Worm (Caenorhabditis elegans): Measurements from ENCODE around the gene F56D6.11.
"Not testable (repeated sequence)": the region's sequence is repeated elsewhere in the genome, so short reads cannot be mapped to it uniquely, and the experiment has no call there.

F56D6.11 gene

ce11 chrIV:3906393-3906792 is at the start of gene F56D6.11:
TSS of gene F56D6.11 (minus strand) at chrIV:3906493.
- no peak for TF ChIP-seq unc-39 (tag; optimal IDR thresholded peaks at IDR 0.05)
- no peak for TF ChIP-seq ham-2 (GFP tag; optimal IDR thresholded peaks at IDR 0.05)
- TF ChIP-seq drap-1 (GFP tag; optimal IDR thresholded peaks at IDR 0.05), result no peak
- no peak for TF ChIP-seq ceh-39 (tag; optimal IDR thresholded peaks at IDR 0.05)
- TF ChIP-seq zip-8 (tag; optimal IDR thresholded peaks at IDR 0.05), result no peak

ce11 chrIV:3944459-3944858 is 38.2 kb upstream of the F56D6.11 start, which contains the start of gene clec-72:
TSS of gene clec-72 (plus strand) at chrIV:3944816.
- TF ChIP-seq snpc-4 (tag; optimal IDR thresholded peaks at IDR 0.05), result no peak
- TF ChIP-seq unc-62 (GFP tag; optimal IDR thresholded peaks at IDR 0.05), result no peak

ce11 chrIV:3943003-3943402 is 36.7 kb upstream of the F56D6.11 start, which contains the start of gene Y46C8AL.11:
TSS of gene Y46C8AL.11 (plus strand) at chrIV:3943303.
- no peak for TF ChIP-seq M03D4.4 (tag; optimal IDR thresholded peaks at IDR 0.05)
- TF ChIP-seq zip-8 (tag; optimal IDR thresholded peaks at IDR 0.05), result no peak
- no peak for TF ChIP-seq nhr-28 (tag; optimal IDR thresholded peaks at IDR 0.05)
- no peak for TF ChIP-seq ceh-83 (GFP tag; optimal IDR thresholded peaks at IDR 0.05)
- no peak for TF ChIP-seq ces-1 (GFP tag; optimal IDR thresholded peaks at IDR 0.05)
- TF ChIP-seq nhr-12 (tag; optimal IDR thresholded peaks at IDR 0.05), result no peak
- no peak for TF ChIP-seq drap-1 (GFP tag; optimal IDR thresholded peaks at IDR 0.05)
- TF ChIP-seq blmp-1 (tag; optimal IDR thresholded peaks at IDR 0.05), result no peak

ce11 chrIV:3941658-3942328 is 35.5 kb upstream of the F56D6.11 start, which contains the start of gene clec-174:
TSS of gene clec-174 (minus strand) at chrIV:3941708.
- no peak for TF ChIP-seq ham-2 (GFP tag; optimal IDR thresholded peaks at IDR 0.05)

- TF ChIP-seq mep-1 (tag; optimal IDR thresholded peaks at IDR 0.05), result no peak
- TF ChIP-seq drap-1 (GFP tag; optimal IDR thresholded peaks at IDR 0.05), result no peak
- TF ChIP-seq unc-120 (tag; optimal IDR thresholded peaks at IDR 0.05; ENCODE audit: poor library complexity, severe bottlenecking), result no peak
- no peak for TF ChIP-seq ceh-83 (GFP tag; optimal IDR thresholded peaks at IDR 0.05)
- no peak for TF ChIP-seq ces-1 (GFP tag; optimal IDR thresholded peaks at IDR 0.05)
- TF ChIP-seq unc-62 (GFP tag; optimal IDR thresholded peaks at IDR 0.05), result no peak
- no peak for TF ChIP-seq nhr-237 (tag; optimal IDR thresholded peaks at IDR 0.05)
- no peak for TF ChIP-seq elt-1 (tag; optimal IDR thresholded peaks at IDR 0.05; ENCODE audit: borderline replicate concordance, insufficient read depth)
- TF ChIP-seq zip-8 (tag; optimal IDR thresholded peaks at IDR 0.05), result no peak
- no peak for TF ChIP-seq ceh-43 (GFP tag; optimal IDR thresholded peaks at IDR 0.05)
- TF ChIP-seq mab-5 (tag; optimal IDR thresholded peaks at IDR 0.05), result no peak
- TF ChIP-seq M03D4.4 (tag; optimal IDR thresholded peaks at IDR 0.05), result no peak
- TF ChIP-seq ceh-39 (tag; optimal IDR thresholded peaks at IDR 0.05), result no peak
- TF ChIP-seq sptf-1 (tag; optimal IDR thresholded peaks at IDR 0.05), result no peak
- no peak for TF ChIP-seq lin-32 (GFP tag; optimal IDR thresholded peaks at IDR 0.05)
- no peak for TF ChIP-seq snpc-4 (tag; optimal IDR thresholded peaks at IDR 0.05)
- TF ChIP-seq lin-13 (tag; optimal IDR thresholded peaks at IDR 0.05), result no peak
- TF ChIP-seq blmp-1 (tag; optimal IDR thresholded peaks at IDR 0.05), result no peak
- no peak for TF ChIP-seq mls-2 (tag; optimal IDR thresholded peaks at IDR 0.05)
Observed at ce11 chrIV:3937097-3937496, 30.8 kb upstream of the F56D6.11 start, which contains the start of gene clec-71. TSS of gene clec-71 (plus strand) at chrIV:3937458.

DNA sequence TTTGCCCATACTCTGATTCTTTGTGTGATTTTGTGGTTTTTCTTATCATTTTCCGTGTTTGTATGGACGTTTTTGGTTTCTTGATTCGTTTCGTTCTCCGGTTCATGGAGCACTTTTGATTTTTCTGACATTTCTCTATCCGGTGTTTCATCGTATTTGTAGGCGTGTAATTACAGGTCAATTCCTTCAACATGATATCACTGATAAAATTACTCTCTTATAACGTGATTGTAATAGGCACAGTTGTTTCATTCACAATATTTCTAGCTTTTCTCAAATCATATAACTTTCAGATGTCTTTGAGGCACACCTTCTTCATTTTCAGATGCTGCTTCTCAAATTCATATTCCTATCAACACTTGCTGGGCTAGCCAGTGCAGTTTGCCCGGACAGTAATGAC is 26.1 kb upstream of the F56D6.11 start, which contains the start of gene clec-70:
clec-70 (plus strand) TSS at position 301 of the 400 bp plus-strand sequence.
- not testable (repeated sequence) for TF ChIP-seq elt-3 (tag; optimal IDR thresholded peaks at IDR 0.05); drap-1 (GFP tag; optimal IDR thresholded peaks at IDR 0.05); lsy-2 (tag; optimal IDR thresholded peaks at IDR 0.05)

DNA sequence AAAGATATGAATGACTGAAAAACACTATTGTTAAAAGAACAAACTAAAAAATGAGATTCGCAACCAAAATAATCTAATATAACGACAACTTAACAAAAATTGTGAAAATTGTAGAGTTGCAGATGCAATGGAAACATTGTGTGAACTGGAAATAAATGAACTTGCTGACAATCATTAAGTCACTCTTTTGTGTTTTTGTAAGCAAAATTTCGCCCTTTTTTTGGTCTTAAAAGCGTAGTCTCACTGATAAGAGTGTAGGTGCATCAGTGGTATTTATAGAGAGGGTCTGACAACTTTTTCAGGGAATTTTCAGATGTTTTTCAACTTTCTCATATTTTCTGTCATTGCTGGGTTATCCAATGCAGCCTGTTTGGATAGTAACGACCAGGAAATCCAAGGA is 19.8 kb upstream of the F56D6.11 start, which contains the start of gene clec-68:
clec-68 (plus strand) TSS at position 301 of the 400 bp plus-strand sequence.
- TF ChIP-seq ceh-43 (GFP tag; optimal IDR thresholded peaks at IDR 0.05) (no peak), bed-3 (GFP tag; optimal IDR thresholded peaks at IDR 0.05) (no peak), pha-4 (tag; optimal IDR thresholded peaks at IDR 0.05) (no peak), zip-8 (tag; optimal IDR thresholded peaks at IDR 0.05) (no peak), tbx-8 (GFP tag; optimal IDR thresholded peaks at IDR 0.05) (no peak)

Measured in whole organism, mixed stage, embryonic.